Fruit fly (Drosophila melanogaster): ENCODE measurements around the gene SclB.

DNA sequence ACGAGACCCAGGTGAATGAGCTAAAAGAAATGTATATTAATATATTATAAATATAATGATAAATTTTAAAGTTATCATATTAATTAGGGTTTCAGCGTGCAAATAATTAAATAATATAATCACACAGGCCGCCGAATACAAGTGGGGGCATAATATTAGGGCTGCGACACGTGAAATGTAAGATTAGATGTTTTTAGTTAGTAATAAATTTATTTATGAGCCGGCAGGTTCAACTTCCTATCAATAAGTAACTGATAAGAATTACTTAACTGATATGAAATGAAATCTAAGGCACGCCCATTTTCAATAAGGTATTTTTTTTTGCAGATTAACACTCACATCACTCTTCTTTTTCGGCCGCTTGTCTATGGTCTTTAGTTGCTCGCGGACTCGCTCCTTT lies 47.9 kb upstream of the SclB start:
- TF ChIP-seq CG8478 (optimal IDR thresholded peaks at IDR 0.05) (no peak), usp (GFP tag; optimal IDR thresholded peaks at IDR 0.05) (no peak), psq (optimal IDR thresholded peaks at IDR 0.05) (no peak)

Data from whole organism.